Worm (Caenorhabditis elegans): ENCODE measurements around the gene B0252.3.

The B0252.3 gene

ce11 chrII:6883716-6884115, 23.8 kb downstream of the B0252.3 start, which contains the start of gene pmp-1:
pmp-1 (minus strand) TSS chrII:6883754.
- no peak for TF ChIP-seq elt-4 (tag; optimal IDR thresholded peaks at IDR 0.05)
- TF ChIP-seq ttx-3 (tag; optimal IDR thresholded peaks at IDR 0.05) = no peak
- TF ChIP-seq lim-6 (tag; optimal IDR thresholded peaks at IDR 0.05) = no peak
- TF ChIP-seq npax-4 (tag; optimal IDR thresholded peaks at IDR 0.05) = no peak
- TF ChIP-seq ceh-48 (tag; optimal IDR thresholded peaks at IDR 0.05) = no peak
- TF ChIP-seq unc-42 (tag; optimal IDR thresholded peaks at IDR 0.05) = no peak
- TF ChIP-seq nhr-11 (tag; optimal IDR thresholded peaks at IDR 0.05) = no peak
- no peak for TF ChIP-seq sdc-2 (tag; optimal IDR thresholded peaks at IDR 0.05)
- TF ChIP-seq T23F11.4 (GFP tag; optimal IDR thresholded peaks at IDR 0.05) = no peak
- no peak for TF ChIP-seq ceh-9 (tag; optimal IDR thresholded peaks at IDR 0.05)
- TF ChIP-seq fkh-6 (tag; optimal IDR thresholded peaks at IDR 0.05) = no peak
- TF ChIP-seq hlh-15 (tag; optimal IDR thresholded peaks at IDR 0.05) = no peak
- no peak for TF ChIP-seq C08G9.2 (tag; optimal IDR thresholded peaks at IDR 0.05)
- no peak for TF ChIP-seq ets-4 (tag; optimal IDR thresholded peaks at IDR 0.05)
- no peak for TF ChIP-seq sox-4 (tag; optimal IDR thresholded peaks at IDR 0.05)
- no peak for TF ChIP-seq sox-2 (GFP tag; IDR thresholded peaks at IDR 0.05)
- no peak for TF ChIP-seq fkh-10 (GFP tag; optimal IDR thresholded peaks at IDR 0.05)
- TF ChIP-seq ceh-31 (tag; optimal IDR thresholded peaks at IDR 0.05) = no peak
- TF ChIP-seq C38D4.7 (GFP tag; optimal IDR thresholded peaks at IDR 0.05) = no peak
- no peak for TF ChIP-seq ahr-1 (tag; optimal IDR thresholded peaks at IDR 0.05)

DNA sequence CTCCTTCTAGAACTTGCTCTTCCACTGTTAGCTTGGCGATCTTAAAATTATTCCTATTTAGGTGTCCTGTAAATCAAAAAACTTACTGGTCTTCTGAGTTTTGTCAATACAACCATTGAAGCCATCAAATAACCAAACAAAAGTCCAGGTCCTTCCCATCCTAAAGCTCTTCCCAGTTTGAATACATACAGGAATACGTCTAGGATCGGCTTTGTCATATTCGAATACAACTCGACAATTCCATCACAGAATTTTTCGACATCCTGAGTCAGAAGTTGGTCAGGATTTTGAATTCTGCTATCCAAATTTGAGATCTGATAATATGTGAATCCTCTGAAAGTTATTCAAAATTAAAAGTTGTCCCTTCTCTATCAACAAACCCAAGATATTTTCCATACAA, 25.2 kb downstream of the B0252.3 start:
- TF ChIP-seq elt-4 (tag; optimal IDR thresholded peaks at IDR 0.05) (no peak), dve-1 (tag; optimal IDR thresholded peaks at IDR 0.05) (no peak), ama-1 (optimal IDR thresholded peaks at IDR 0.05) (no peak), madf-2 (tag; optimal IDR thresholded peaks at IDR 0.05) (no peak), syd-9 (tag; optimal IDR thresholded peaks at IDR 0.05) (no peak)

- TF ChIP-seq unc-42 (tag; optimal IDR thresholded peaks at IDR 0.05) = no peak
- TF ChIP-seq T23F11.4 (GFP tag; optimal IDR thresholded peaks at IDR 0.05) = no peak
- TF ChIP-seq odd-2 (tag; optimal IDR thresholded peaks at IDR 0.05) = no peak
- TF ChIP-seq ceh-22 (tag; optimal IDR thresholded peaks at IDR 0.05) = no peak
- no peak for TF ChIP-seq npax-4 (tag; optimal IDR thresholded peaks at IDR 0.05)
- TF ChIP-seq mec-3 (tag; optimal IDR thresholded peaks at IDR 0.05; ENCODE audit: borderline replicate concordance) = no peak
- no peak for TF ChIP-seq fax-1 (tag; optimal IDR thresholded peaks at IDR 0.05)
- TF ChIP-seq tbx-2 (tag; optimal IDR thresholded peaks at IDR 0.05) = no peak
- TF ChIP-seq C08G9.2 (tag; optimal IDR thresholded peaks at IDR 0.05) = no peak
- no peak for TF ChIP-seq ceh-31 (tag; optimal IDR thresholded peaks at IDR 0.05)
- TF ChIP-seq pha-4 (tag; optimal IDR thresholded peaks at IDR 0.05) = no peak
- TF ChIP-seq dve-1 (tag; optimal IDR thresholded peaks at IDR 0.05) = no peak
- no peak for TF ChIP-seq hlh-13 (GFP tag; optimal IDR thresholded peaks at IDR 0.05)
- no peak for TF ChIP-seq lin-11 (tag; optimal IDR thresholded peaks at IDR 0.05)
- TF ChIP-seq ztf-16 (tag; optimal IDR thresholded peaks at IDR 0.05) = no peak
- TF ChIP-seq syd-9 (tag; optimal IDR thresholded peaks at IDR 0.05) = no peak
- no peak for TF ChIP-seq dmd-4 (tag; optimal IDR thresholded peaks at IDR 0.05; ENCODE audit: borderline replicate concordance)
- no peak for TF ChIP-seq rnt-1 (tag; optimal IDR thresholded peaks at IDR 0.05)
These were observed 27.5 kb downstream of the B0252.3 start, which contains the start of gene C44B7.7 for ce11 chrII:6880067-6880466. C44B7.7 (minus strand) TSS chrII:6880167.

ce11 chrII:6877881-6878280, 29.7 kb downstream of the B0252.3 start:
- no peak for TF ChIP-seq ceh-2 (tag; optimal IDR thresholded peaks at IDR 0.05)

DNA sequence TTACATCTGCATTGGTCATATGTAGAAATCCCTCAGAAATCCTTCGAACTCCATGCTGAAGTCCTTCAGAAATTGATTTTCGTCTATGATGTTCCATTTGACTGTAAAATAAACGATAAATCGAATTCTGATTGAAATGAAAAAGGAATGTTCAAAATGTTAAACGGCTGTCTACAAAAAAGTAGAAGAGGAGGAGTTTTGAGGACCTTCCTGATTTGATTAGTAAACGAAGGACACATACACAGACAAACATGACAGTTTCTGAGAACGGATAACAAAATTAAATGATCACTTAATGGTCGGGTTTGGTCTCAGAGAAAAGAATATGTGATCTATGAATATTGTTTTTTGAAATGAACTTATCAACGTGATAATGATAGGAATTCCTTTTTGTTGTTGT, 30.6 kb downstream of the B0252.3 start, which contains the start of gene slc-36.5:
slc-36.5 (minus strand) TSS at position 101 of the 400 bp plus-strand sequence.
- TF ChIP-seq eyg-1 (tag; optimal IDR thresholded peaks at IDR 0.05) (no peak), fax-1 (tag; optimal IDR thresholded peaks at IDR 0.05) (no peak), unc-42 (tag; optimal IDR thresholded peaks at IDR 0.05) (no peak), che-1 (tag; optimal IDR thresholded peaks at IDR 0.05) (no peak), K09A11.1 (tag; optimal IDR thresholded peaks at IDR 0.05; ENCODE audit: insufficient read depth) (no peak)

Measured in whole organism, late embryonic.